Worm (Caenorhabditis elegans) whole organism, late embryonic: ENCODE measurements around the gene dnj-18.

Experiments used
- K09A11.1 ChIP-seq: sonication (generic microtip); optimal IDR thresholded peaks from 2 replicates; lab custom pipeline; 2017; ENCODE audit warnings: antibody characterized with exemption, mild to moderate bottlenecking, missing genetic modification characterization, missing compliant biosample characterization; ENCODE audit not compliant: insufficient read depth
- ama-1 ChIP-seq: fragments of 150-350 bp; optimal IDR thresholded peaks from 2 replicates; lab custom pipeline; 2014
- ceh-31 ChIP-seq: sonication (generic microtip); optimal IDR thresholded peaks from 2 replicates; lab custom pipeline; 2016; ENCODE audit warnings: missing genetic modification characterization, missing compliant biosample characterization
- ceh-6 ChIP-seq: fragments of 200-800 bp; sonication (Bioruptor generic); optimal IDR thresholded peaks from 2 replicates; lab custom pipeline; 2018; ENCODE audit warnings: mild to moderate bottlenecking, missing genetic modification characterization, missing compliant biosample characterization
- elt-4 ChIP-seq: sonication (generic microtip); optimal IDR thresholded peaks from 2 replicates; lab custom pipeline; 2016; ENCODE audit warnings: missing genetic modification characterization, missing compliant biosample characterization
- eyg-1 ChIP-seq: sonication (generic microtip); optimal IDR thresholded peaks from 2 replicates; lab custom pipeline; 2016; ENCODE audit warnings: missing genotype, missing genetic modification characterization, missing compliant biosample characterization
- fkh-10 ChIP-seq: fragments of 150-350 bp; optimal IDR thresholded peaks from 2 replicates; lab custom pipeline; 2014; ENCODE audit warnings: missing biosample characterization, missing genetic modification reagents, missing genetic modification characterization
- gmeb-2 ChIP-seq: sonication (generic microtip); optimal IDR thresholded peaks from 2 replicates; lab custom pipeline; 2016; ENCODE audit warnings: missing genetic modification characterization, inconsistent platforms, missing compliant biosample characterization
- hlh-30 ChIP-seq: sonication (generic microtip); optimal IDR thresholded peaks from 2 replicates; lab custom pipeline; 2017; ENCODE audit warnings: antibody characterized with exemption, missing genetic modification characterization, missing compliant biosample characterization; ENCODE audit not compliant: insufficient read depth
- lin-11 ChIP-seq: fragments of 200-800 bp; sonication (Bioruptor generic); optimal IDR thresholded peaks from 2 replicates; lab custom pipeline; 2018; ENCODE audit warnings: mild to moderate bottlenecking, missing genetic modification characterization, missing compliant biosample characterization
- pag-3 ChIP-seq: sonication (generic microtip); optimal IDR thresholded peaks from 2 replicates; lab custom pipeline; 2016; ENCODE audit warnings: missing compliant biosample characterization, missing genetic modification characterization, borderline replicate concordance
- pha-4 ChIP-seq: fragments of 150-350 bp; optimal IDR thresholded peaks from 2 replicates; lab custom pipeline; 2018; ENCODE audit warnings: missing biosample characterization, missing genetic modification reagents, missing genetic modification characterization
- unc-55 ChIP-seq: sonication (generic microtip); optimal IDR thresholded peaks from 2 replicates; lab custom pipeline; 2017; ENCODE audit warnings: missing biosample characterization, missing genetic modification reagents, missing genetic modification characterization

- TF ChIP-seq ceh-6 (GFP tag; lab: Kevin White, UChicago), result no peak
- TF ChIP-seq fkh-10, result no peak
- TF ChIP-seq K09A11.1 (tag; lab: Kevin White, UChicago), result no peak
- TF ChIP-seq hlh-30, result no peak
- TF ChIP-seq ama-1, result no peak
- no peak for TF ChIP-seq unc-55 (GFP tag; lab: Kevin White, UChicago)
- TF ChIP-seq elt-4, result no peak
- no peak for TF ChIP-seq lin-11 (tag; lab: Kevin White, UChicago)
- TF ChIP-seq eyg-1 (tag; lab: Kevin White, UChicago), result no peak
- TF ChIP-seq ceh-31, result no peak
- TF ChIP-seq pha-4, result no peak
- no peak for TF ChIP-seq pag-3
- no peak for TF ChIP-seq gmeb-2 (tag; lab: Kevin White, UChicago)
Observed at ce11 chrIII:4695057-4695456, 2.9 kb upstream of the dnj-18 start, which contains the start of gene T04A8.7.
